Worm (Caenorhabditis elegans): ENCODE results near the gene srxa-1.

The srxa-1 gene

DNA sequence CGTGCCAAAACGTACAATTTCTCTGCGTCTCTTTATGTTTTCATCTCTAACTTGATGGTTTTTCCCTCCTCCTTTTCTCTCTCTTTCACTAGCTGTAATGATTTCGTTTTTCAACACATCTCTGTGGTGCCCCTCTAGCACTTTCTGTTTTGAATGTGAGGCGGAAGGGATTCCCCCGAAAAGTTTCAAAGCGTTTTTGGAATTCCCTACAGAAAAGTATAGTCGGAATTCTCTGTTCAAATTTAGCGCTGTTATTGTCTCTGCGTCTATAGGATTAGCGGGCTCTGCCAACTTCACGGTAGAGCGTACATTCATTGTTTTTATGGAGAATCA lies 18.9 kb upstream of the srxa-1 start (continued):
- TF ChIP-seq vab-7 (GFP tag; IDR thresholded peaks at IDR 0.05) (no peak), mdl-1 (tag; optimal IDR thresholded peaks at IDR 0.05) (peak; percentile 40 to 85), dmd-6 (GFP tag; IDR thresholded peaks at IDR 0.05) (peak; percentile 52), mes-2 (tag; optimal IDR thresholded peaks at IDR 0.05; ENCODE audit: poor library complexity, severe bottlenecking) (peak; percentile 26), daf-8 (GFP tag; IDR thresholded peaks at IDR 0.05) (no peak), lin-1 (GFP tag; IDR thresholded peaks at IDR 0.05) (0 out of 2 replicates have a peak, but pooled peaks have one; percentile 28), tra-1 (GFP tag; IDR thresholded peaks at IDR 0.05) (no peak), nhr-237 (tag; optimal IDR thresholded peaks at IDR 0.05) (no peak), pha-4 (GFP tag; IDR thresholded peaks at IDR 0.05) (no peak), pha-4 (tag; optimal IDR thresholded peaks at IDR 0.05) (no peak), rbr-2 (tag; optimal IDR thresholded peaks at IDR 0.05) (peak; percentile 8), ZK337.2 (GFP tag; IDR thresholded peaks at IDR 0.05) (no peak), cey-2 (tag; optimal IDR thresholded peaks at IDR 0.05; ENCODE audit: borderline replicate concordance, insufficient read depth) (no peak), dmd-9 (GFP tag; IDR thresholded peaks at IDR 0.05) (no peak), aha-1 (tag) (no peak), nhr-28 (tag; optimal IDR thresholded peaks at IDR 0.05) (no peak), nhr-102 (tag; optimal IDR thresholded peaks at IDR 0.05) (no peak), zfp-3 (GFP tag; conservative IDR thresholded peaks at IDR 0.05) (no peak; the same call in 1 of the 2 replicates), F37D6.2 (tag; optimal IDR thresholded peaks at IDR 0.05) (no peak), lir-3 (tag; optimal IDR thresholded peaks at IDR 0.05) (no peak), zip-2 (tag; optimal IDR thresholded peaks at IDR 0.05) (no peak), fkh-10 (GFP tag; optimal IDR thresholded peaks at IDR 0.05) (no peak), ceh-44 (GFP tag; IDR thresholded peaks at IDR 0.05) (no peak), D1046.2 (GFP tag; IDR thresholded peaks at IDR 0.05) (no peak), R02D3.7 (tag; optimal IDR thresholded peaks at IDR 0.05) (no peak), mdt-29 (GFP tag; IDR thresholded peaks at IDR 0.05) (no peak), nhr-41 (GFP tag; IDR thresholded peaks at IDR 0.05) (no peak), egl-27 (tag; optimal IDR thresholded peaks at IDR 0.05) (no peak), Y5F2A.4 (GFP tag; optimal IDR thresholded peaks at IDR 0.05) (no peak), lin-38 (GFP tag; IDR thresholded peaks at IDR 0.05) (no peak), lin-13 (GFP tag; optimal IDR thresholded peaks at IDR 0.05) (no peak), nhr-10 (tag; optimal IDR thresholded peaks at IDR 0.05) (no peak), hlh-30 (tag; optimal IDR thresholded peaks at IDR 0.05; ENCODE audit: insufficient read depth) (peak; percentile 65), madf-9 (GFP tag; conservative IDR thresholded peaks at IDR 0.05) (no peak), sdz-12 (GFP tag; optimal IDR thresholded peaks at IDR 0.05) (no peak), ceh-32 (tag; optimal IDR thresholded peaks at IDR 0.05; ENCODE audit: poor library complexity) (no peak), hif-1 (tag; optimal IDR thresholded peaks at IDR 0.05) (peak in 1 of 2 experiments; percentile 98), zip-11 (GFP tag; IDR thresholded peaks at IDR 0.05) (no peak), F49E8.2 (tag; optimal IDR thresholded peaks at IDR 0.05; ENCODE audit: borderline replicate concordance) (no peak), nhr-6 (tag; optimal IDR thresholded peaks at IDR 0.05) (peak; percentile 5), lin-39 (tag; optimal IDR thresholded peaks at IDR 0.05) (no peak), set-16 (GFP tag; IDR thresholded peaks at IDR 0.05) (no peak), tag-97 (GFP tag; IDR thresholded peaks at IDR 0.05) (no peak), ceh-82 (tag; optimal IDR thresholded peaks at IDR 0.05) (no peak), hlh-11 (tag; optimal IDR thresholded peaks at IDR 0.05) (peak; percentile 41), nhr-25 (tag; optimal IDR thresholded peaks at IDR 0.05; ENCODE audit: borderline replicate concordance, insufficient read depth) (no peak), ceh-62 (tag; optimal IDR thresholded peaks at IDR 0.05) (no peak), unc-130 (GFP tag; optimal IDR thresholded peaks at IDR 0.05) (no peak), duxl-1 (tag; optimal IDR thresholded peaks at IDR 0.05; ENCODE audit: poor library complexity) (no peak), T26A8.4 (GFP tag; IDR thresholded peaks at IDR 0.05) (0 out of 2 replicates have a peak, but pooled peaks have one; percentile 19), unc-62 (GFP tag; optimal IDR thresholded peaks at IDR 0.05 in 1 of 2) (peak in 1 of 2 experiments; percentile 79), unc-62 (tag; optimal IDR thresholded peaks at IDR 0.05) (no peak)

Measured in whole organism, L4 larva.